Worm (Caenorhabditis elegans): ENCODE results near the gene C28H8.3.

- TF ChIP-seq W03F9.2 (tag; optimal IDR thresholded peaks at IDR 0.05) (no peak), him-1 (tag; optimal IDR thresholded peaks at IDR 0.05) (no peak), dao-5 (tag; optimal IDR thresholded peaks at IDR 0.05) (no peak)
Observed at ce11 chrIII:5876867-5877641, 31.4 kb upstream of the C28H8.3 start.
